Fruit fly (Drosophila melanogaster) whole organism, wandering third instar larva: ENCODE data around the gene Acp29AB.

Source experiments
- Dfd ChIP-seq: fragments of >200 bp; optimal IDR thresholded peaks from 2 replicates; lab custom pipeline; 2017; ENCODE audit warnings: missing biosample characterization, missing genetic modification characterization
- dmrt93B ChIP-seq: fragments of 200-800 bp; sonication (Bioruptor generic); optimal IDR thresholded peaks from 2 replicates; lab custom pipeline; 2018; ENCODE audit warnings: missing biosample characterization, mild to moderate bottlenecking, missing genetic modification characterization
- tai ChIP-seq: sonication (Bioruptor generic); optimal IDR thresholded peaks from 2 replicates; lab custom pipeline; 2016; ENCODE audit warnings: missing biosample characterization, missing genetic modification characterization

dm6 chr2L:8424662-8425208, 31.7 kb upstream of the Acp29AB start:
- TF ChIP-seq Dfd (GFP tag; lab: Kevin White, UChicago) = no peak
- no peak for TF ChIP-seq tai (GFP tag; lab: Kevin White, UChicago)
- no peak for TF ChIP-seq dmrt93B (GFP tag; lab: Kevin White, UChicago)
